Worm (Caenorhabditis elegans) whole organism, L4 larva: Measurements from ENCODE around the gene C34F6.1.

ENCODE experiments used
- D1046.2 ChIP-seq: fragments of 200-800 bp; sonication (Bioruptor generic); IDR thresholded peaks from 2 replicates; pipeline ENCODE4 v1.3.6; 2022; ENCODE audit warnings: missing genetic modification characterization, missing compliant biosample characterization
- F44E2.7 ChIP-seq: fragments of 200-800 bp; sonication (Bioruptor generic); IDR thresholded peaks from 2 replicates; pipeline ENCODE4 v2.1.2; 2022; ENCODE audit warnings: missing genetic modification characterization, missing compliant biosample characterization
- F49E8.2 ChIP-seq: sonication (generic microtip); optimal IDR thresholded peaks from 2 replicates; lab custom pipeline; 2016; ENCODE audit warnings: missing compliant biosample characterization, mild to moderate bottlenecking, missing genetic modification characterization, borderline replicate concordance
- T26A8.4 ChIP-seq: fragments of 200-800 bp; sonication (Bioruptor generic); IDR thresholded peaks from 2 replicates; pipeline ENCODE4 v1.3.6; 2022; ENCODE audit warnings: missing genetic modification characterization, missing compliant biosample characterization
- Y105C5A.15 ChIP-seq: fragments of 200-800 bp; sonication (Bioruptor generic); IDR thresholded peaks from 2 replicates; pipeline ENCODE4 v1.3.6; 2022; ENCODE audit warnings: missing genetic modification characterization, missing compliant biosample characterization
- Y5F2A.4 ChIP-seq: fragments of 200-800 bp; sonication (Bioruptor generic); optimal IDR thresholded peaks from 2 replicates; lab custom pipeline; 2018; ENCODE audit warnings: mild to moderate bottlenecking, missing genetic modification characterization, missing compliant biosample characterization
- ZK337.2 ChIP-seq: fragments of 200-800 bp; sonication (Bioruptor generic); IDR thresholded peaks from 2 replicates; pipeline ENCODE4 v1.3.6; 2022; ENCODE audit warnings: missing genetic modification reagents, missing genetic modification characterization, missing compliant biosample characterization
- aha-1 ChIP-seq: fragments of 150-350 bp; peaks from one replicate; lab custom pipeline; 2014; ENCODE audit warnings: missing biosample characterization, missing genetic modification characterization
- aly-2 ChIP-seq: sonication (generic microtip); optimal IDR thresholded peaks from 2 replicates; lab custom pipeline; 2018; ENCODE audit warnings: missing biosample characterization, missing genetic modification characterization
- attf-4 ChIP-seq: sonication (generic microtip); optimal IDR thresholded peaks from 3 replicates; lab custom pipeline; 2017; ENCODE audit warnings: missing biosample characterization, missing genetic modification characterization
- ceh-20 ChIP-seq: fragments of 200-800 bp; sonication (Bioruptor generic); IDR thresholded peaks from 2 replicates; pipeline ENCODE4 v1.3.6; 2022; ENCODE audit warnings: missing genetic modification reagents, missing genetic modification characterization, missing compliant biosample characterization
- ceh-62 ChIP-seq: sonication (generic microtip); optimal IDR thresholded peaks from 2 replicates; lab custom pipeline; 2017; ENCODE audit warnings: missing biosample characterization, missing genetic modification characterization
- cey-2 ChIP-seq: sonication (generic microtip); optimal IDR thresholded peaks from 3 replicates; lab custom pipeline; 2017; ENCODE audit warnings: missing genetic modification characterization, mild to moderate bottlenecking, missing compliant biosample characterization, antibody characterized with exemption, borderline replicate concordance; ENCODE audit not compliant: insufficient read depth
- daf-16 ChIP-seq, 3 experiments: sonication (generic microtip); optimal IDR thresholded peaks; 2 replicates each; lab custom pipeline; 2016 to 2017; ENCODE audit warnings: missing genetic modification characterization in 3 of 3, missing genetic modification reagents in 3 of 3, mild to moderate bottlenecking in 2 of 3, missing compliant biosample characterization in 2 of 3, missing biosample characterization in 1 of 3, moderate library complexity in 1 of 3
- dmd-6 ChIP-seq: fragments of 200-800 bp; sonication (Bioruptor generic); IDR thresholded peaks from 2 replicates; pipeline ENCODE4 v1.3.6; 2022; ENCODE audit warnings: missing genetic modification reagents, missing genetic modification characterization, missing compliant biosample characterization
- dpl-1 ChIP-seq: fragments of 150-350 bp; optimal IDR thresholded peaks from 2 replicates; lab custom pipeline; 2014; ENCODE audit warnings: missing biosample characterization, missing genetic modification reagents, missing genetic modification characterization
- duxl-1 ChIP-seq: sonication (generic microtip); optimal IDR thresholded peaks from 2 replicates; lab custom pipeline; 2016; ENCODE audit warnings: mild to moderate bottlenecking, missing genetic modification characterization, moderate library complexity, missing compliant biosample characterization; ENCODE audit not compliant: poor library complexity
- dve-1 ChIP-seq: sonication (generic microtip); optimal IDR thresholded peaks from 2 replicates; lab custom pipeline; 2017; ENCODE audit warnings: antibody characterized with exemption, mild to moderate bottlenecking, missing genetic modification characterization, missing compliant biosample characterization; ENCODE audit not compliant: insufficient read depth
- gei-8 ChIP-seq: fragments of 200-800 bp; sonication (Bioruptor generic); optimal IDR thresholded peaks from 2 replicates; lab custom pipeline; 2018; ENCODE audit warnings: mild to moderate bottlenecking, missing genetic modification characterization, missing compliant biosample characterization
- hlh-11 ChIP-seq: fragments of 200-800 bp; sonication (Bioruptor generic); optimal IDR thresholded peaks from 2 replicates; lab custom pipeline; 2018; ENCODE audit warnings: mild to moderate bottlenecking, missing genetic modification characterization, missing compliant biosample characterization
- hmg-1.1 ChIP-seq: fragments of 200-800 bp; sonication (Bioruptor generic); IDR thresholded peaks from 2 replicates; pipeline ENCODE4 v1.3.6; 2022; ENCODE audit warnings: missing genetic modification reagents, missing genetic modification characterization, missing compliant biosample characterization
- lin-15B ChIP-seq: fragments of 150-350 bp; sonication (generic microtip); optimal IDR thresholded peaks from 3 replicates; lab custom pipeline; 2014; ENCODE audit warnings: missing biosample characterization, missing genetic modification characterization
- lin-29 ChIP-seq: fragments of 200-800 bp; sonication (Bioruptor generic); IDR thresholded peaks from 2 replicates; pipeline ENCODE4 v1.3.6; 2022; ENCODE audit warnings: missing genetic modification reagents, missing genetic modification characterization, missing compliant biosample characterization
- lin-38 ChIP-seq: fragments of 200-800 bp; sonication (Bioruptor generic); IDR thresholded peaks from 2 replicates; pipeline ENCODE4 v1.3.6; 2022; ENCODE audit warnings: missing genetic modification reagents, missing genetic modification characterization, missing compliant biosample characterization
- lsy-2 ChIP-seq, 2 experiments: fragments of 150-350 bp in 1 of 2; sonication (generic microtip) in 1 of 2; optimal IDR thresholded peaks; 2 replicates each; lab custom pipeline; 2014 to 2017; ENCODE audit warnings: missing biosample characterization in 2 of 2, missing genetic modification characterization in 2 of 2
- madf-9 ChIP-seq: fragments of 200-800 bp; sonication (Bioruptor generic); conservative IDR thresholded peaks from 2 replicates; pipeline ENCODE4 v1.3.6; 2022; ENCODE audit warnings: missing genetic modification reagents, missing genetic modification characterization, missing compliant biosample characterization
- mdl-1 ChIP-seq, 2 experiments: fragments of 150-350 bp in 1 of 2; sonication (generic microtip) in 1 of 2; optimal IDR thresholded peaks; 2 replicates each; lab custom pipeline; 2014 to 2017; ENCODE audit warnings: missing biosample characterization in 2 of 2, missing genetic modification characterization in 2 of 2
- mdt-29 ChIP-seq: fragments of 200-800 bp; sonication (Bioruptor generic); IDR thresholded peaks from 2 replicates; pipeline ENCODE4 v1.3.6; 2022; ENCODE audit warnings: missing genetic modification reagents, missing genetic modification characterization, missing compliant biosample characterization
- mep-1 ChIP-seq: fragments of 150-350 bp; sonication (generic microtip); optimal IDR thresholded peaks from 3 replicates; lab custom pipeline; 2014; ENCODE audit warnings: missing biosample characterization, missing genetic modification characterization
- mes-2 ChIP-seq: sonication (generic microtip); optimal IDR thresholded peaks from 2 replicates; lab custom pipeline; 2016; ENCODE audit warnings: missing genotype, mild to moderate bottlenecking, missing genetic modification characterization, missing compliant biosample characterization; ENCODE audit not compliant: poor library complexity, severe bottlenecking
- mxl-3 ChIP-seq: fragments of 200-800 bp; sonication (Bioruptor generic); optimal IDR thresholded peaks from 2 replicates; lab custom pipeline; 2018; ENCODE audit warnings: mild to moderate bottlenecking, missing genetic modification characterization, missing compliant biosample characterization
- nhr-111 ChIP-seq: fragments of 200-800 bp; sonication (Bioruptor generic); optimal IDR thresholded peaks from 2 replicates; lab custom pipeline; 2018; ENCODE audit warnings: mild to moderate bottlenecking, missing genetic modification characterization, missing compliant biosample characterization
- nhr-25 ChIP-seq: sonication (generic microtip); optimal IDR thresholded peaks from 2 replicates; lab custom pipeline; 2017; ENCODE audit warnings: missing genetic modification characterization, mild to moderate bottlenecking, missing compliant biosample characterization, antibody characterized with exemption, moderate library complexity, borderline replicate concordance; ENCODE audit not compliant: insufficient read depth
- nhr-28 ChIP-seq: fragments of 150-350 bp; optimal IDR thresholded peaks from 2 replicates; lab custom pipeline; 2014; ENCODE audit warnings: missing biosample characterization, missing genetic modification characterization
- nhr-42 ChIP-seq: fragments of 200-800 bp; sonication (Bioruptor generic); IDR thresholded peaks from 2 replicates; pipeline ENCODE4 v1.3.6; 2022; ENCODE audit warnings: missing genetic modification characterization, missing compliant biosample characterization
- nhr-48 ChIP-seq: sonication (generic microtip); optimal IDR thresholded peaks from 2 replicates; lab custom pipeline; 2016; ENCODE audit warnings: mild to moderate bottlenecking, missing genetic modification characterization, missing compliant biosample characterization
- nhr-6 ChIP-seq: fragments of 150-350 bp; optimal IDR thresholded peaks from 2 replicates; lab custom pipeline; 2014; ENCODE audit warnings: missing biosample characterization, missing genetic modification characterization
- nhr-77 ChIP-seq: fragments of 150-350 bp; optimal IDR thresholded peaks from 2 replicates; lab custom pipeline; 2014; ENCODE audit warnings: missing biosample characterization, missing genetic modification characterization
- pqm-1 ChIP-seq: sonication (generic microtip); optimal IDR thresholded peaks from 2 replicates; lab custom pipeline; 2017; ENCODE audit warnings: missing biosample characterization, missing genetic modification characterization
- rbr-2 ChIP-seq: sonication (generic microtip); optimal IDR thresholded peaks from 2 replicates; lab custom pipeline; 2016; ENCODE audit warnings: missing genotype, missing genetic modification characterization, missing compliant biosample characterization
- saeg-2 ChIP-seq: fragments of 200-800 bp; sonication (Bioruptor generic); IDR thresholded peaks from 2 replicates; pipeline ENCODE4 v1.3.6; 2022; ENCODE audit warnings: missing genetic modification reagents, missing genetic modification characterization, missing compliant biosample characterization
- set-16 ChIP-seq: fragments of 200-800 bp; sonication (Bioruptor generic); IDR thresholded peaks from 2 replicates; pipeline ENCODE4 v1.3.6; 2022; ENCODE audit warnings: missing genetic modification reagents, missing genetic modification characterization, missing compliant biosample characterization
- skn-1 ChIP-seq: fragments of 150-350 bp; optimal IDR thresholded peaks from 2 replicates; lab custom pipeline; 2014; ENCODE audit warnings: missing biosample characterization, missing genetic modification characterization
- spr-3 ChIP-seq: fragments of 200-800 bp; sonication (Bioruptor generic); optimal IDR thresholded peaks from 2 replicates; lab custom pipeline; 2018; ENCODE audit warnings: mild to moderate bottlenecking, missing genetic modification characterization, missing compliant biosample characterization
- vab-7 ChIP-seq: fragments of 200-800 bp; sonication (Bioruptor generic); IDR thresholded peaks from 2 replicates; pipeline ENCODE4 v1.3.6; 2022; ENCODE audit warnings: missing genetic modification reagents, missing genetic modification characterization, missing compliant biosample characterization
- zag-1 ChIP-seq: fragments of 150-350 bp; optimal IDR thresholded peaks from 2 replicates; lab custom pipeline; 2014; ENCODE audit warnings: missing biosample characterization, missing genetic modification characterization
- zfp-2 ChIP-seq: sonication (generic microtip); optimal IDR thresholded peaks from 2 replicates; lab custom pipeline; 2016; ENCODE audit warnings: mild to moderate bottlenecking, missing genetic modification characterization, missing compliant biosample characterization
- zfp-3 ChIP-seq: fragments of 200-800 bp; sonication (Bioruptor generic); conservative IDR thresholded peaks from 2 replicates; pipeline ENCODE4 v1.3.6; 2022; ENCODE audit warnings: missing genetic modification reagents, missing genetic modification characterization, missing compliant biosample characterization
- ztf-11 ChIP-seq: fragments of 150-350 bp; optimal IDR thresholded peaks from 2 replicates; lab custom pipeline; 2014; ENCODE audit warnings: missing biosample characterization, missing genetic modification characterization

The C34F6.1 gene

ce11 chrX:11215420-11216050 is 18.9 kb upstream of the C34F6.1 start, which contains the start of the genes C34F6.7 and idh-2:
C34F6.7 (minus strand) TSS chrX:11215470.
idh-2 (plus strand) TSS chrX:11216000.
- TF ChIP-seq gei-8 (GFP tag; lab: Kevin White, UChicago) (no peak), nhr-28 (tag; lab: Kevin White, UChicago) (peak; percentile 70), F44E2.7 (GFP tag; lab: Robert Waterston, UW) (no peak), rbr-2 (tag; lab: Kevin White, UChicago) (peak; percentile 3), lin-15B (tag; lab: Kevin White, UChicago) (no peak), dmd-6 (GFP tag; lab: Robert Waterston, UW) (peak; percentile 35), mdl-1 (tag; optimal IDR thresholded peaks at IDR 0.05; lab: Kevin White, UChicago) (peak in 1 of 2 experiments; percentile 35), nhr-48 (tag; lab: Kevin White, UChicago) (peak; percentile 64), cey-2 (tag; lab: Kevin White, UChicago) (no peak), madf-9 (GFP tag; lab: Robert Waterston, UW) (0 out of 2 replicates have a peak, but pooled peaks have one; percentile 9), nhr-77 (no peak), nhr-42 (no peak), nhr-25 (tag; lab: Kevin White, UChicago) (peak; percentile 37), mdt-29 (GFP tag; lab: Robert Waterston, UW) (no peak), lsy-2 (tag; optimal IDR thresholded peaks at IDR 0.05; lab: Kevin White, UChicago) (peak in 1 of 2 experiments; percentile 41), ZK337.2 (GFP tag; lab: Robert Waterston, UW) (no peak), mxl-3 (GFP tag; lab: Kevin White, UChicago) (peak; percentile 20), daf-16 (GFP tag; optimal IDR thresholded peaks at IDR 0.05; lab: Kevin White, UChicago) (no peak), daf-16 (tag; optimal IDR thresholded peaks at IDR 0.05; lab: Kevin White, UChicago) (peak; percentile 47), ztf-11 (tag; lab: Kevin White, UChicago) (no peak), pqm-1 (tag; lab: Kevin White, UChicago) (peak; percentile 44), dve-1 (tag; lab: Kevin White, UChicago) (peak; percentile 3), zfp-2 (no peak), zag-1 (no peak), aly-2 (no peak), vab-7 (GFP tag; lab: Robert Waterston, UW) (no peak), saeg-2 (GFP tag; lab: Robert Waterston, UW) (no peak), set-16 (GFP tag; lab: Robert Waterston, UW) (no peak), hlh-11 (tag; lab: Kevin White, UChicago) (peak; percentile 62), dpl-1 (peak; percentile 34), Y5F2A.4 (GFP tag; lab: Kevin White, UChicago) (no peak), ceh-20 (GFP tag; lab: Robert Waterston, UW) (0 out of 2 replicates have a peak, but pooled peaks have one; percentile 32), F49E8.2 (tag; lab: Kevin White, UChicago) (no peak), lin-29 (GFP tag; lab: Robert Waterston, UW) (no peak), aha-1 (tag; lab: Kevin White, UChicago) (peak; percentile 63), D1046.2 (GFP tag; lab: Robert Waterston, UW) (no peak), nhr-6 (tag; lab: Kevin White, UChicago) (no peak), zfp-3 (GFP tag; lab: Robert Waterston, UW) (no peak), Y105C5A.15 (no peak), hmg-1.1 (GFP tag; lab: Robert Waterston, UW) (peak; percentile 60; the same call in 1 of the 2 replicates), attf-4 (tag; lab: Kevin White, UChicago) (no peak), spr-3 (GFP tag; lab: Kevin White, UChicago) (no peak), T26A8.4 (GFP tag; lab: Robert Waterston, UW) (no peak), ceh-62 (no peak), duxl-1 (tag; lab: Kevin White, UChicago) (no peak), lin-38 (no peak), skn-1 (no peak), mep-1 (peak; percentile 42), nhr-111 (GFP tag; lab: Kevin White, UChicago) (no peak), mes-2 (tag; lab: Kevin White, UChicago) (peak; percentile 68)
